Worm (Caenorhabditis elegans): ENCODE data around the gene ddx-23.

ce11 chrIII:5875705-5876104, 22.6 kb upstream of the ddx-23 start:
- TF ChIP-seq W03F9.2 (tag; optimal IDR thresholded peaks at IDR 0.05) (no peak), dao-5 (tag; optimal IDR thresholded peaks at IDR 0.05) (no peak), him-1 (tag; optimal IDR thresholded peaks at IDR 0.05) (no peak)
